Worm (Caenorhabditis elegans): ENCODE measurements around the gene K02D10.1.

ce11 chrIII:8784500-8784899, 15.2 kb downstream of the K02D10.1 start:
- TF ChIP-seq unc-86 (tag; optimal IDR thresholded peaks at IDR 0.05): no peak
- TF ChIP-seq unc-42 (tag; optimal IDR thresholded peaks at IDR 0.05): no peak
- TF ChIP-seq ceh-31 (tag; optimal IDR thresholded peaks at IDR 0.05): no peak
- TF ChIP-seq nfya-1 (tag; optimal IDR thresholded peaks at IDR 0.05): no peak
- TF ChIP-seq fax-1 (tag; optimal IDR thresholded peaks at IDR 0.05): no peak
- no peak for TF ChIP-seq ceh-48 (tag; optimal IDR thresholded peaks at IDR 0.05)
- TF ChIP-seq ceh-6 (GFP tag; optimal IDR thresholded peaks at IDR 0.05): no peak
- no peak for TF ChIP-seq T23F11.4 (GFP tag; optimal IDR thresholded peaks at IDR 0.05)
- no peak for TF ChIP-seq ama-1 (optimal IDR thresholded peaks at IDR 0.05)
